Worm (Caenorhabditis elegans): ENCODE data around the gene srsx-12.

ce11 chrV:5030212-5030611 lies 49.4 kb upstream of the srsx-12 start:
- TF ChIP-seq aly-2 (tag; optimal IDR thresholded peaks at IDR 0.05), result no peak
- no peak for TF ChIP-seq ama-1 (optimal IDR thresholded peaks at IDR 0.05)
- no peak for TF ChIP-seq unc-62 (GFP tag; optimal IDR thresholded peaks at IDR 0.05)
- TF ChIP-seq ZK546.5 (tag; optimal IDR thresholded peaks at IDR 0.05), result no peak
- TF ChIP-seq unc-39 (tag; optimal IDR thresholded peaks at IDR 0.05), result no peak
- no peak for TF ChIP-seq elt-1 (tag; optimal IDR thresholded peaks at IDR 0.05)
- no peak for TF ChIP-seq lin-13 (GFP tag; optimal IDR thresholded peaks at IDR 0.05)
- TF ChIP-seq sma-9 (GFP tag; optimal IDR thresholded peaks at IDR 0.05), result peak; percentile 29
- TF ChIP-seq sma-9 (tag; optimal IDR thresholded peaks at IDR 0.05), result no peak
- TF ChIP-seq nhr-77 (tag; optimal IDR thresholded peaks at IDR 0.05), result no peak
- no peak for TF ChIP-seq nhr-129 (tag; optimal IDR thresholded peaks at IDR 0.05)
- no peak for TF ChIP-seq mab-5 (tag; optimal IDR thresholded peaks at IDR 0.05)
- TF ChIP-seq lsy-2 (tag; optimal IDR thresholded peaks at IDR 0.05), result no peak
- TF ChIP-seq nhr-237 (tag; optimal IDR thresholded peaks at IDR 0.05), result no peak
- TF ChIP-seq dmd-4 (tag; optimal IDR thresholded peaks at IDR 0.05), result no peak
